Fruit fly (Drosophila melanogaster): ENCODE measurements around the gene Oct-TyrR.

DNA sequence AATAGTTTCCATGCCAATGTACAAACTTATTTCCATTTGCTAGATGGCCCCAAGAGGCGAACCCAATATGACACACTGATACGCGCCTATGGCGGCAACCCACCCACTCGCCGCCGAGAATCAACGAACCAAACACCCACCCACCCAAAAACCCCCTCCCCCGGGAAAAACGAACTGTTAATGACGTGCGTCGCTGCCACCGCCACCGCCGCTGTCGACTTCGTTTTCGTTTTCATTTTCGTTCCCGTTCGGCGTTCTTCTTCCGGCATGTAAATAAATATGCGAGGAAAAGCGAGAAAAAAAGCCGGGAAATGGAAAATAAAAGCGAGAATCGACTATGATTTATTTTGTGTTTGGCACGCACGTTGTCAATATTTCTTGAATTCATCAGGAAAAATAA lies 16.3 kb downstream of the Oct-TyrR start:
- TF ChIP-seq CG8478 (optimal IDR thresholded peaks at IDR 0.05) (no peak), CTCF (optimal IDR thresholded peaks at IDR 0.05) (no peak)

Data from S2 (cell line).